Fruit fly (Drosophila melanogaster) whole organism: Measurements from ENCODE around the gene CG13794.
"Not testable (repeated sequence)": the region's sequence is repeated elsewhere in the genome, so short reads cannot be mapped to it uniquely, and the experiment has no call there.

ENCODE experiments used
- CG8478 ChIP-seq: fragments of >200 bp; optimal IDR thresholded peaks from 2 replicates; lab custom pipeline; 2018; ENCODE audit warnings: inconsistent platforms
- Dll ChIP-seq: fragments of >200 bp; optimal IDR thresholded peaks from 2 replicates; lab custom pipeline; 2017
- EcR ChIP-seq, 2 experiments: fragments of >200 bp; optimal IDR thresholded peaks; 2 replicates each; lab custom pipeline; 2017; ENCODE audit warnings: missing biosample characterization in 2 of 2, missing genetic modification characterization in 2 of 2, missing genetic modification reagents in 2 of 2
- pan ChIP-seq: fragments of >200 bp; optimal IDR thresholded peaks from 2 replicates; lab custom pipeline; 2017
- psq ChIP-seq: fragments of >200 bp; optimal IDR thresholded peaks from 2 replicates; lab custom pipeline; 2017
- usp ChIP-seq: fragments of >200 bp; optimal IDR thresholded peaks from 2 replicates; lab custom pipeline; 2017; ENCODE audit warnings: missing biosample characterization, missing genetic modification characterization, mixed read lengths

The CG13794 gene

DNA sequence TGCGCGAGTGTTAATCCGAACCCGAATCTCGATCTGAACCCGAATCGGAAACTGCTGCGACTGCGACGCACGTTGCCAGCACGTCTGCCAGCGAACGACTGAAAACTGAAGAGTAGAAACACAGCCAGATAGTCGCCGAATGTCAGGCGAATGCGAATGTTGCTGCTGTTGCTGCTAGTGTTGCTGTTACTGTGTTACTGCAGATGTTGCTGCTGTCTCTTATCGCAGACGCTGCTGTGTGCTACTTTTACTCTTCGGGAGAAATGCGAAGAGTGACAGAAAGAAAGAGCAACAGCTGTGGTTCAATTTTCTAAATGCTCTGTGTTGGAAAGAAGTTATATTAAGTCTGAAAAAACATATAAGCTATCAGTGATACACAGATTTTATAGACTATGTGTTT is 16.1 kb upstream of the CG13794 start, which contains the start of gene CG31904:
CG31904 (minus strand) TSS at position 101 of the 400 bp plus-strand sequence.
- TF ChIP-seq EcR (GFP tag; optimal IDR thresholded peaks at IDR 0.05; lab: Kevin White, UChicago); CG8478 (lab: Kevin White, UChicago); pan (lab: Kevin White, UChicago): not testable (repeated sequence)

DNA sequence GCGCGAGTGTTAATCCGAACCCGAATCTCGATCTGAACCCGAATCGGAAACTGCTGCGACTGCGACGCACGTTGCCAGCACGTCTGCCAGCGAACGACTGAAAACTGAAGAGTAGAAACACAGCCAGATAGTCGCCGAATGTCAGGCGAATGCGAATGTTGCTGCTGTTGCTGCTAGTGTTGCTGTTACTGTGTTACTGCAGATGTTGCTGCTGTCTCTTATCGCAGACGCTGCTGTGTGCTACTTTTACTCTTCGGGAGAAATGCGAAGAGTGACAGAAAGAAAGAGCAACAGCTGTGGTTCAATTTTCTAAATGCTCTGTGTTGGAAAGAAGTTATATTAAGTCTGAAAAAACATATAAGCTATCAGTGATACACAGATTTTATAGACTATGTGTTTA is 9.9 kb upstream of the CG13794 start, which contains the start of gene CG13796:
CG13796 (minus strand) TSS at position 101 of the 400 bp plus-strand sequence.
- not testable (repeated sequence) for TF ChIP-seq pan, CG8478, Dll (lab: Kevin White, UChicago)

DNA sequence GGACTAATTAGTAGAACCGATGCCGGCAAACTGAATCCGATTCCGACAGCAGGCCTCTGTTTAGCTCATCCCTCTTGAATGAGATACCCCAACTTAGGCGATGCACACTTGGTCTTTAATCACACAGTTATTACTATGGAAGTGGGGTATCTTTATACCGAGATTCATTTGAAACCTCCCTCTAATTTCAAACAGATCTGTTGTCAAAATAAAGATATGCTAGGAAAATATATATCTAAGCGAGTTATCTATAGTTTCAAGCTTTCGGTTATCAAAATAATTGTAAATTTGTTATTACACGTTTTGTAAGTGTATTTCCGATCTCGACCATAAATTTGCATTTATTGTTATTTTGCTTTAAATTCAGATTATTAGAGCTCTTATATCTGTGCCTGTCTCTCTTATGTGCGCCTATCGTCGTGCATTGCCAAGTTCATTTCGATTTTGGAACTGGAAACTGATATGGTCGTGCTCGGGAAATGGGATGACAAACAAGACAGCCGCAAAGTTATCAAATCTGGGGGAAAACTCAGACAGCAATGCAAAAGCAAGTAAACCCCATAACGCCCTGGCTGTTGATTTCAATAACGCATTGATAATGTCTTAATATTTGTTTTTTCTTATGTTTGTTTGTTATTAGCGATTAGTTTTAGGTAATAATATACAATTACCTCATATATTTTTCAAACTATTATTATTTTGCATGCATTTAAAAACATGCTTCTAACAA is 3.8 kb upstream of the CG13794 start, which contains the start of gene CG13795:
CG13795 (minus strand) TSS at position 31 of the 730 bp plus-strand sequence.
- TF ChIP-seq EcR (GFP tag; optimal IDR thresholded peaks at IDR 0.05; lab: Kevin White, UChicago): no peak
- no peak for TF ChIP-seq CG8478 (lab: Kevin White, UChicago)
- TF ChIP-seq usp (GFP tag; lab: Kevin White, UChicago): no peak
- TF ChIP-seq psq (lab: Kevin White, UChicago): no peak
- TF ChIP-seq pan (lab: Kevin White, UChicago): no peak
- no peak for TF ChIP-seq Dll (lab: Kevin White, UChicago)

DNA sequence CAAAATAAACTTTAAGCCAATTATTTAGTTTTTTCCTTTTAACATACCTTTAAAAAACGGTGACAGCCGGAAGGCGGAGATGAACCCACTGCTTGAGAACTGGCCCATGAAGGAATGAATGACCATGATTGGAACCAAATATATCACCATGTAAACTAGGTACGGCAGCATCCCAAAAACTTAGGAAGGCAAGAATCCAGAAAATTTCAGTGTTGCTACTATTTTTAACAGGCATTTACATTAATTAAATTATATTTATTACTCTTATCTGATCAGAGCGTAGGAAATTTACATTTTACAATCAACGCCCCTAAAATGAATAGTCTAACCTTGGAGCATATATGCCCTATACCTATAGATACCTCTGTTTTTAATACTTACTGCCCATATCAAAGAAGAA is 521 bp downstream of the CG13794 start:
- TF ChIP-seq CG8478 (lab: Kevin White, UChicago): no peak
- TF ChIP-seq psq (lab: Kevin White, UChicago): no peak
- no peak for TF ChIP-seq EcR (GFP tag; optimal IDR thresholded peaks at IDR 0.05; lab: Kevin White, UChicago)
- no peak for TF ChIP-seq Dll (lab: Kevin White, UChicago)
- no peak for TF ChIP-seq pan (lab: Kevin White, UChicago)
- TF ChIP-seq usp (GFP tag; lab: Kevin White, UChicago): no peak

DNA sequence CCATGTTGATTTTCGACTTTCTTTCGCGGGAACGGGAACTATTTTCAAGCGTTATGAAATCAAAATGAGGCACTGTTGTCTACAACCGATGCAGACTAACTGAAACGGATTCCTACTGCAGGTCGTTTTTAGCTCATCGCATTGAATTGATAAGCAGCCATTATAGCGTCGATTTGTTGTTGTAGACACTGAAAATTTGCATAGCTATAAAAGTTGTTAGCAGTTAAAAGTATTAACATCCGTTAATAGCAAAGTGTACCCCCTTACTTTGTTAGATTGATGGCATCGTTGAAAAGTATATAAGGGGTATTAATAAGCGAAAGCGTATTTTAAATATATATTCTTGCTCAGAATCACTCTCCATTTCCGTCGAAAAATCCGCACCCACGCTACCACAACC is 3.2 kb downstream of the CG13794 start, which contains the start of gene CG13793:
CG13793 (minus strand) TSS at position 101 of the 400 bp plus-strand sequence.
- no peak for TF ChIP-seq pan (lab: Kevin White, UChicago)
- TF ChIP-seq Dll (lab: Kevin White, UChicago): no peak
- no peak for TF ChIP-seq usp (GFP tag; lab: Kevin White, UChicago)
- TF ChIP-seq psq (lab: Kevin White, UChicago): no peak
- TF ChIP-seq EcR (GFP tag; optimal IDR thresholded peaks at IDR 0.05; lab: Kevin White, UChicago): no peak
- TF ChIP-seq CG8478 (lab: Kevin White, UChicago): no peak

DNA sequence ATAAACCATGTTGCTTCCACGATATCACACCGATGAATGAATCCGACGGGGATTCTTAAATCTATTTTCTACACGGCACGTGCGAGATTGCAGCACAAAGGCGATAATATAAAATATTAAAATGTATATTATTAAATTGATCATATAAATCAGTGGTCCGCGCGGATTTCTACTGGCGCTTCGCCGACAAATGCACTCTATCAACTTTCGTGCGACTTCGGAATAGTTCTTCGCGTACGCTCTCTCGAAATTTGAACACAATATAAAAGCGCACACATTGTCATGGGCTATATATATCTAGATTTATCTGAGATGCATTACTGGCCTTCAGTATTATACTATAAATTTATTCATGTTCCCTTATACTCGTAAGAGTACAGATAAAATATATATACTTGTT is 6.1 kb downstream of the CG13794 start, which contains the start of gene CG33296:
CG33296 (minus strand) TSS at position 101 of the 400 bp plus-strand sequence.
- no peak for TF ChIP-seq pan (lab: Kevin White, UChicago)
- no peak for TF ChIP-seq psq (lab: Kevin White, UChicago)
- TF ChIP-seq EcR (GFP tag; optimal IDR thresholded peaks at IDR 0.05; lab: Kevin White, UChicago): no peak
- TF ChIP-seq Dll (lab: Kevin White, UChicago): no peak
- TF ChIP-seq CG8478 (lab: Kevin White, UChicago): no peak
- TF ChIP-seq usp (GFP tag; lab: Kevin White, UChicago): no peak

DNA sequence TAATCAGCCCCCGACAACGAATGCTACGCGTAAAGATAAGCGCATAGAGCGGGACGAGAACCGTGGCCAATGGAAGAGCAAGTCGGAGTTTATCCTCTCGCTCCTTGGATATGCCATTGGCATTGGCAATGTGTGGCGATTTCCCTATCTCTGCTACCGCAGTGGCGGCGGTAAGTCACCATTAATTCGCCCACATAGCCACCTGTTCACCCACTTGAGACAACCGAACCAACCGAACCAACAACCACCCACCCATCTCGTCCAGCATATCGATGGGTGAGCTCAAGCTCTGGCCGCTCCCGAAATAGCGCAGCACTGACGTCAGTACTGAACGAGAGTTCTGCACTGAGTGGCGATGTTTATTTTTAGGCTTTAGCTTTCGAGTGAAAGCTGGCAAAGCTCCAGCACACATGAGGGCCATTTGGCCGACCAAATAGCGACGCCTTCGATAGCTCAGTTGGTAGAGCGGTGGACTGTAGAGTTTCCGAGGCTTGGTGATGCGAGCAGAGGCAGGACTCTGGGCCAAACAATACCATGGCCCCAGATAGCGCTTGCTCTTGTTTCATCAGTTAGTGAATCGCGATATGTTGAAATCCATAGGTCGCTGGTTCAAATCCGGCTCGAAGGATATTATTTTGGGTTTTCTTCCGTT is 11.5 kb downstream of the CG13794 start:
- TF ChIP-seq usp (GFP tag; lab: Kevin White, UChicago) (no peak), pan (lab: Kevin White, UChicago) (no peak), EcR (GFP tag; optimal IDR thresholded peaks at IDR 0.05; lab: Kevin White, UChicago) (no peak), psq (lab: Kevin White, UChicago) (no peak)

DNA sequence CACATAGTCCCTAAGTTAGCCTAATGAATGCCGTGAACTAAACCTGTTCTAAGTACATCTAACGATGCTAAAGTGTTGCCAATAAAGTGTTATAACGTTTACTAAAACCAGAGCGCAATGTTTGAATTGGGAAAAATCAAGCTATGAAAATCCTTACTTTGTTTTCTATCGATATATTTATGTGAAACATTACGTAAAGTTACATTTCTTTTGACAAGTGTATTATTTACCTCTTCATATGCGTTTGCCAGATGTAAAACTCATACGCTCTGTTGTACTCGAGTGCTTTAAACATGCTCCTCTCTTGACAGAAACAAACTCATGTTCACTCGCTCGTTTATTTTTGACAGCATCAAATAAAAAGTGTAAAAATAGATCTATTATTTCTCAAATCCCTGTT is 12.0 kb downstream of the CG13794 start, which contains the start of gene Ntl:
Ntl (plus strand) TSS at position 301 of the 400 bp plus-strand sequence.
- TF ChIP-seq psq (lab: Kevin White, UChicago): no peak
- no peak for TF ChIP-seq pan (lab: Kevin White, UChicago)
- TF ChIP-seq CG8478 (lab: Kevin White, UChicago): no peak
- TF ChIP-seq EcR (GFP tag; optimal IDR thresholded peaks at IDR 0.05; lab: Kevin White, UChicago): no peak
- no peak for TF ChIP-seq Dll (lab: Kevin White, UChicago)
- no peak for TF ChIP-seq usp (GFP tag; lab: Kevin White, UChicago)

DNA sequence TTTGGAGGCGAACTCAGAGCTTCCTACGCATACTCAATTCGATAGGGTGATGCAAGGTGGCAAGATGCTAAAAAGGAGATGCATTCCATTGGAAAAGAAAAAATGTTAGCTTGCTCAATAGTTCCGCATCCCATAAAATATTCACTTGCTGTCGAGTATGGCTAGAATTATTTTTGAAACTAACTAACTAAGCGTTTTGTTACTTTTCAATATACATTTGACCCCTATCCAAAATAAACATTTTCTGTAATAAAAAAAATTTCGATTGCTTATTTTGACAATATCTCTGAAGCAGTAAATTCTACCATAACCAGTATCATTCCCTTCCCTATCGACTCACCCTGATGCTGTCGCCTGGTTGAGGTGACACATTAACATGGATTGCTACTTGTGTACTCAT is 19.1 kb downstream of the CG13794 start:
- TF ChIP-seq usp (GFP tag; lab: Kevin White, UChicago) (no peak), pan (lab: Kevin White, UChicago) (no peak), EcR (GFP tag; optimal IDR thresholded peaks at IDR 0.05; lab: Kevin White, UChicago) (no peak), psq (lab: Kevin White, UChicago) (no peak), Dll (lab: Kevin White, UChicago) (no peak), CG8478 (lab: Kevin White, UChicago) (no peak)

DNA sequence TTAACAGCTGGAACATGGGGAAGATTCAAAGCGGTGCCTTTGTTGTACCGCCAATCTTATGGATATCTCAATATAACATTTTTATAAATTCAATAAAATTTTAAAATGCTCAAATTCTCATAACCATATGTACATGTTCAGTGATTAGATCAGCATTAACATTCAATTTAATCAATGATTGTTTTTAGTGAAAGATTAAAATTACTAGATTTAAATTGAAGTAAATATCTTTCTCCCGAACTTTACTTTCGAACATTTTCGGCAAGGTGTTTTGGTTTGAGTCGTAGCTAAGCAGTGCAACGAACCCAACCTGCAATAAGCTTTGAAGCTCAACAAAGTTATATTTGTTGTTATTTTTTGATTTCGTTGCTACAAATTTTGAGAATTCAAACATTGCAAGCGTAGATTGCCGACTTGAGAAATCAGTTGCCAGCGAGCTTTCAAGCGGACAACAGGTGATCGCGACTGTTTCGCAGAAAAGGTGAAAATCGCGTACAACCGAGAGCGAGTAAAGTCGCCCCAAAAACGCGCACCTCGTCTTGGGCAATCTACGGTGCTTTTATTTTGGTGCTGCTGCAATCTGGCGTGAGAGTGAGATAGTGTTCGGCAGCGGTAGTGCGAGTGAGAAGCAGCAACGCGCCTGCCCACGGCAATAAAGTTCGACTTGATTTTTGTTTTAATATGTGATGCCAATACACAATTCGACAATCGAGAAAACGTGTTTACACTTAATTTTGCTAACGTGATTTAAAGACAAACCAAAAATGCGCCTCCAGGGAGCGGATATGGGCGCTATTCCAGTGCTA is 20.0 kb downstream of the CG13794 start, which contains the start of gene Tep3:
Tep3 (plus strand) TSS at position 423 of the 806 bp plus-strand sequence.
- TF ChIP-seq EcR (GFP tag; optimal IDR thresholded peaks at IDR 0.05; lab: Kevin White, UChicago) (no peak), CG8478 (lab: Kevin White, UChicago) (peak; percentile 3)
